Worm (Caenorhabditis elegans) whole organism, L2 larva: ENCODE data around the gene fbxa-96.

ENCODE experiments used
- C34F6.9 ChIP-seq: fragments of 150-350 bp; optimal IDR thresholded peaks from 2 replicates; lab custom pipeline; 2014; ENCODE audit warnings: missing biosample characterization, missing genetic modification characterization
- F13H6.1 ChIP-seq: sonication (generic microtip); optimal IDR thresholded peaks from 2 replicates; lab custom pipeline; 2016; ENCODE audit warnings: missing genetic modification characterization, missing compliant biosample characterization
- R02D3.7 ChIP-seq: fragments of 150-350 bp; optimal IDR thresholded peaks from 2 replicates; lab custom pipeline; 2014; ENCODE audit warnings: missing biosample characterization, missing genetic modification characterization
- Y55F3AM.14 ChIP-seq: fragments of 200-800 bp; sonication (Bioruptor generic); optimal IDR thresholded peaks from 2 replicates; lab custom pipeline; 2018; ENCODE audit warnings: mild to moderate bottlenecking, missing genetic modification characterization, missing compliant biosample characterization
- ZK546.5 ChIP-seq: sonication (generic microtip); optimal IDR thresholded peaks from 2 replicates; lab custom pipeline; 2017; ENCODE audit warnings: missing biosample characterization, missing genetic modification characterization
- alr-1 ChIP-seq: fragments of 150-350 bp; optimal IDR thresholded peaks from 2 replicates; lab custom pipeline; 2014; ENCODE audit warnings: missing biosample characterization, missing genetic modification characterization
- aly-2 ChIP-seq: fragments of 150-350 bp; optimal IDR thresholded peaks from 2 replicates; lab custom pipeline; 2014; ENCODE audit warnings: missing biosample characterization, missing genetic modification characterization
- ama-1 ChIP-seq: fragments of 150-350 bp; optimal IDR thresholded peaks from 2 replicates; lab custom pipeline; 2018; ENCODE audit warnings: inconsistent platforms
- blmp-1 ChIP-seq: sonication (generic microtip); optimal IDR thresholded peaks from 2 replicates; lab custom pipeline; 2017; ENCODE audit warnings: missing genetic modification characterization, mild to moderate bottlenecking, missing compliant biosample characterization, antibody characterized with exemption, moderate library complexity; ENCODE audit not compliant: insufficient read depth
- ceh-16 ChIP-seq: fragments of 150-350 bp; optimal IDR thresholded peaks from 2 replicates; lab custom pipeline; 2014; ENCODE audit warnings: missing biosample characterization, missing genetic modification characterization
- ceh-82 ChIP-seq: fragments of 150-350 bp; optimal IDR thresholded peaks from 2 replicates; lab custom pipeline; 2014; ENCODE audit warnings: missing biosample characterization, missing genetic modification characterization
- elt-1 ChIP-seq: fragments of 150-350 bp; optimal IDR thresholded peaks from 2 replicates; lab custom pipeline; 2014; ENCODE audit warnings: missing biosample characterization, missing genetic modification characterization
- elt-3 ChIP-seq: sonication (generic microtip); optimal IDR thresholded peaks from 2 replicates; lab custom pipeline; 2017; ENCODE audit warnings: missing biosample characterization, missing genetic modification characterization
- lin-13 ChIP-seq: fragments of 150-350 bp; optimal IDR thresholded peaks from 2 replicates; lab custom pipeline; 2014; ENCODE audit warnings: missing biosample characterization, missing genetic modification reagents, missing genetic modification characterization
- lsy-2 ChIP-seq, 2 experiments: fragments of 150-350 bp in 1 of 2; sonication (generic microtip) in 1 of 2; optimal IDR thresholded peaks; 2 replicates each; lab custom pipeline; 2014 to 2017; ENCODE audit warnings: missing biosample characterization in 2 of 2, missing genetic modification characterization in 2 of 2
- mab-5 ChIP-seq: fragments of 150-350 bp; optimal IDR thresholded peaks from 2 replicates; lab custom pipeline; 2014; ENCODE audit warnings: missing biosample characterization, missing genetic modification characterization
- mbf-1 ChIP-seq: sonication (generic microtip); optimal IDR thresholded peaks from 2 replicates; lab custom pipeline; 2017; ENCODE audit warnings: missing biosample characterization, missing genetic modification characterization
- mdl-1 ChIP-seq, 2 experiments: fragments of 150-350 bp in 1 of 2; sonication (generic microtip) in 1 of 2; optimal IDR thresholded peaks; 2 replicates each; lab custom pipeline; 2017; ENCODE audit warnings: missing biosample characterization in 2 of 2, missing genetic modification characterization in 2 of 2
- nhr-12 ChIP-seq: fragments of 150-350 bp; optimal IDR thresholded peaks from 2 replicates; lab custom pipeline; 2014; ENCODE audit warnings: missing biosample characterization, missing genetic modification characterization
- nhr-129 ChIP-seq: fragments of 150-350 bp; optimal IDR thresholded peaks from 2 replicates; lab custom pipeline; 2014; ENCODE audit warnings: missing biosample characterization, missing genetic modification characterization
- nhr-21 ChIP-seq: fragments of 150-350 bp; optimal IDR thresholded peaks from 2 replicates; lab custom pipeline; 2014; ENCODE audit warnings: missing biosample characterization, missing genetic modification characterization
- nhr-23 ChIP-seq: fragments of 150-350 bp; optimal IDR thresholded peaks from 2 replicates; lab custom pipeline; 2014; ENCODE audit warnings: missing biosample characterization, missing genetic modification reagents, missing genetic modification characterization
- nhr-237 ChIP-seq: fragments of 150-350 bp; optimal IDR thresholded peaks from 2 replicates; lab custom pipeline; 2014; ENCODE audit warnings: missing biosample characterization, missing genetic modification characterization
- nhr-25 ChIP-seq: fragments of 150-350 bp; sonication (generic microtip); optimal IDR thresholded peaks from 3 replicates; lab custom pipeline; 2014; ENCODE audit warnings: missing biosample characterization, missing genetic modification characterization
- nhr-6 ChIP-seq: fragments of 150-350 bp; optimal IDR thresholded peaks from 2 replicates; lab custom pipeline; 2014; ENCODE audit warnings: missing biosample characterization, missing genetic modification characterization
- skn-1 ChIP-seq: sonication (generic microtip); optimal IDR thresholded peaks from 2 replicates; lab custom pipeline; 2017; ENCODE audit warnings: missing biosample characterization, missing genetic modification characterization
- sma-3 ChIP-seq: sonication (generic microtip); optimal IDR thresholded peaks from 2 replicates; lab custom pipeline; 2016; ENCODE audit warnings: missing genetic modification reagents, missing genetic modification characterization, missing compliant biosample characterization
- sma-9 ChIP-seq, 2 experiments: fragments of 150-350 bp in 1 of 2; sonication (generic microtip) in 1 of 2; optimal IDR thresholded peaks; 2 replicates each; lab custom pipeline; 2014 to 2016; ENCODE audit warnings: missing genetic modification characterization in 2 of 2, mild to moderate bottlenecking in 1 of 2, missing biosample characterization in 1 of 2, missing compliant biosample characterization in 1 of 2, missing genetic modification reagents in 1 of 2, moderate library complexity in 1 of 2
- snpc-4 ChIP-seq: fragments of 150-350 bp; optimal IDR thresholded peaks from 2 replicates; lab custom pipeline; 2014; ENCODE audit warnings: missing biosample characterization, missing genetic modification characterization
- unc-39 ChIP-seq: fragments of 150-350 bp; optimal IDR thresholded peaks from 2 replicates; lab custom pipeline; 2014; ENCODE audit warnings: missing biosample characterization, missing genetic modification characterization
- unc-62 ChIP-seq: fragments of 150-350 bp; optimal IDR thresholded peaks from 2 replicates; lab custom pipeline; 2014; ENCODE audit warnings: missing biosample characterization, missing genetic modification reagents, missing genetic modification characterization
- zag-1 ChIP-seq: fragments of 150-350 bp; optimal IDR thresholded peaks from 2 replicates; lab custom pipeline; 2014; ENCODE audit warnings: missing biosample characterization, missing genetic modification characterization
- ztf-1 ChIP-seq: fragments of 200-800 bp; sonication (Bioruptor generic); conservative IDR thresholded peaks from 2 replicates; pipeline ENCODE4 v1.3.6; 2022; ENCODE audit warnings: missing genetic modification characterization, missing compliant biosample characterization
- ztf-11 ChIP-seq: sonication (generic microtip); optimal IDR thresholded peaks from 2 replicates; lab custom pipeline; 2017; ENCODE audit warnings: missing biosample characterization, missing genetic modification characterization

The fbxa-96 gene

DNA sequence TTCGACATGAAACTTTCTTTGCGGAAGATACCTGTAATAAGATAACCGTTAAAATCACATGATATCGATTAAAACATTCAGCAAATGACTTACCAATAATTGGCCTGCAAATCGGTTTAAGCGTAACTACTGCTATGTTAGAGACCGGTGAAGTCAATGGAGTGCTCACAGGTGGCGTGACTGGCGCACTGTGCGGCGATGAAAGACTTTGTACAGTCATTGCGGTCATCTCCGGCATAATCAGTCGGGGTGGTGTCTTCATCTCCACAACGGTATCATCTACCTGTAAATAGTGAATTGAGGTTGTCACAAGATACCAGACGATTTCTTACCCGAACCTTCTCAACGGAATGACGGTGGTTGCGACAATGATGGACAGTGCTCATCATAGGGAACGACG is 16.7 kb upstream of the fbxa-96 start:
- TF ChIP-seq ceh-82 (tag; lab: Kevin White, UChicago) (no peak), nhr-21 (tag; lab: Kevin White, UChicago) (peak; percentile 5), mbf-1 (tag; lab: Kevin White, UChicago) (no peak), ama-1 (lab: Kevin White, UChicago) (peak; percentile 57), lin-13 (GFP tag; lab: Kevin White, UChicago) (no peak)

- TF ChIP-seq nhr-237 (tag; lab: Kevin White, UChicago) (no peak), sma-9 (GFP tag; optimal IDR thresholded peaks at IDR 0.05; lab: Kevin White, UChicago) (peak; percentile 6), sma-9 (tag; optimal IDR thresholded peaks at IDR 0.05; lab: Kevin White, UChicago) (no peak), ama-1 (lab: Kevin White, UChicago) (peak; percentile 85), unc-62 (GFP tag; lab: Kevin White, UChicago) (no peak), blmp-1 (tag; lab: Kevin White, UChicago) (no peak), unc-39 (tag; lab: Kevin White, UChicago) (no peak), elt-3 (tag; lab: Kevin White, UChicago) (no peak), mdl-1 (tag; optimal IDR thresholded peaks at IDR 0.05; lab: Kevin White, UChicago) (no peak), sma-3 (GFP tag; lab: Kevin White, UChicago) (peak; percentile 24), nhr-129 (tag; lab: Kevin White, UChicago) (peak; percentile 75), mab-5 (tag; lab: Kevin White, UChicago) (no peak), ZK546.5 (tag; lab: Kevin White, UChicago) (no peak), nhr-25 (tag; lab: Kevin White, UChicago) (no peak), nhr-21 (tag; lab: Kevin White, UChicago) (peak; percentile 63)
These were observed 15.9 kb upstream of the fbxa-96 start, which contains the start of the genes H40L08.3 and H40L08.9 for ce11 chrX:15076042-15076565. Gene H40L08.3 (minus strand): TSS chrX:15076092. Gene H40L08.9 (minus strand): TSS chrX:15076480.

- TF ChIP-seq nhr-12 (tag; lab: Kevin White, UChicago): no peak
- TF ChIP-seq R02D3.7 (tag; lab: Kevin White, UChicago): no peak
- TF ChIP-seq nhr-129 (tag; lab: Kevin White, UChicago): no peak
- no peak for TF ChIP-seq ztf-1 (GFP tag; lab: Robert Waterston, UW)
- TF ChIP-seq unc-39 (tag; lab: Kevin White, UChicago): no peak
- no peak for TF ChIP-seq C34F6.9 (tag; lab: Kevin White, UChicago)
- TF ChIP-seq nhr-23 (tag; lab: Kevin White, UChicago): no peak
- TF ChIP-seq ama-1 (lab: Kevin White, UChicago): no peak
- no peak for TF ChIP-seq nhr-6 (tag; lab: Kevin White, UChicago)
- TF ChIP-seq skn-1: no peak
- TF ChIP-seq aly-2 (tag; lab: Kevin White, UChicago): no peak
- no peak for TF ChIP-seq sma-9 (GFP tag; optimal IDR thresholded peaks at IDR 0.05; lab: Kevin White, UChicago)
- TF ChIP-seq sma-9 (tag; optimal IDR thresholded peaks at IDR 0.05; lab: Kevin White, UChicago): no peak
- no peak for TF ChIP-seq ztf-11 (tag; lab: Kevin White, UChicago)
- TF ChIP-seq alr-1 (tag; lab: Kevin White, UChicago): no peak
- TF ChIP-seq ceh-16 (tag; lab: Kevin White, UChicago): no peak
- no peak for TF ChIP-seq zag-1 (tag; lab: Kevin White, UChicago)
- no peak for TF ChIP-seq lsy-2 (tag; optimal IDR thresholded peaks at IDR 0.05; lab: Kevin White, UChicago)
- TF ChIP-seq Y55F3AM.14 (GFP tag; lab: Kevin White, UChicago): no peak
- TF ChIP-seq elt-1 (tag; lab: Kevin White, UChicago): no peak
These were observed 15.0 kb upstream of the fbxa-96 start for ce11 chrX:15075170-15075569.

- TF ChIP-seq nhr-129 (tag; lab: Kevin White, UChicago): no peak
- no peak for TF ChIP-seq ceh-82 (tag; lab: Kevin White, UChicago)
- no peak for TF ChIP-seq F13H6.1 (tag; lab: Kevin White, UChicago)
- TF ChIP-seq snpc-4: peak; percentile 62
- TF ChIP-seq C34F6.9 (tag; lab: Kevin White, UChicago): no peak
These were observed 13.3 kb upstream of the fbxa-96 start for ce11 chrX:15073479-15073878.
